Fruit fly (Drosophila melanogaster) Kc167 (cell line): Measurements from ENCODE around the gene CG1161.

Experiments
- Myc ChIP-seq: fragments of >200 bp; optimal IDR thresholded peaks from 2 replicates; lab custom pipeline; 2017; ENCODE audit warnings: missing external identifiers
- Sin3A ChIP-seq: fragments of >200 bp; optimal IDR thresholded peaks from 2 replicates; lab custom pipeline; 2018; ENCODE audit warnings: missing external identifiers
- h ChIP-seq: fragments of >200 bp; optimal IDR thresholded peaks from 3 replicates; lab custom pipeline; 2018; ENCODE audit warnings: missing external identifiers
- insv ChIP-seq: fragments of >200 bp; optimal IDR thresholded peaks from 3 replicates; lab custom pipeline; 2018; ENCODE audit warnings: missing external identifiers
- psq ChIP-seq: fragments of >200 bp; optimal IDR thresholded peaks from 2 replicates; lab custom pipeline; 2017; ENCODE audit warnings: missing external identifiers
- ttk ChIP-seq: sonication (Bioruptor generic); optimal IDR thresholded peaks from 2 replicates; lab custom pipeline; 2017; ENCODE audit warnings: missing external identifiers

CG1161 gene

dm6 chr3R:5387996-5388395 lies 33.1 kb downstream of the CG1161 start:
- TF ChIP-seq psq (lab: Kevin White, UChicago) (no peak), ttk (lab: Kevin White, UChicago) (no peak), Myc (lab: Kevin White, UChicago) (no peak), insv (lab: Kevin White, UChicago) (no peak), h (no peak), Sin3A (lab: Kevin White, UChicago) (no peak)

- no peak for TF ChIP-seq psq (lab: Kevin White, UChicago)
- TF ChIP-seq ttk (lab: Kevin White, UChicago) = no peak
- no peak for TF ChIP-seq h
- no peak for TF ChIP-seq Sin3A (lab: Kevin White, UChicago)
- TF ChIP-seq Myc (lab: Kevin White, UChicago) = no peak
- no peak for TF ChIP-seq insv (lab: Kevin White, UChicago)
Observed at dm6 chr3R:5389034-5389433, 34.1 kb downstream of the CG1161 start.

dm6 chr3R:5389435-5389834 lies 34.5 kb downstream of the CG1161 start:
- TF ChIP-seq insv (lab: Kevin White, UChicago) (no peak), Sin3A (lab: Kevin White, UChicago) (no peak), Myc (lab: Kevin White, UChicago) (no peak), psq (lab: Kevin White, UChicago) (no peak), ttk (lab: Kevin White, UChicago) (no peak), h (no peak)

- TF ChIP-seq psq (lab: Kevin White, UChicago) (no peak), ttk (lab: Kevin White, UChicago) (no peak), Sin3A (lab: Kevin White, UChicago) (no peak), insv (lab: Kevin White, UChicago) (no peak)
Observed at dm6 chr3R:5390095-5390663, 35.3 kb downstream of the CG1161 start.

dm6 chr3R:5392033-5392432 lies 37.1 kb downstream of the CG1161 start:
- TF ChIP-seq Sin3A (lab: Kevin White, UChicago) = no peak
- no peak for TF ChIP-seq psq (lab: Kevin White, UChicago)
- TF ChIP-seq ttk (lab: Kevin White, UChicago) = no peak
- no peak for TF ChIP-seq Myc (lab: Kevin White, UChicago)
- TF ChIP-seq h = no peak
- TF ChIP-seq insv (lab: Kevin White, UChicago) = no peak

- TF ChIP-seq psq (lab: Kevin White, UChicago) (no peak), Sin3A (lab: Kevin White, UChicago) (no peak), ttk (lab: Kevin White, UChicago) (no peak), insv (lab: Kevin White, UChicago) (no peak), Myc (lab: Kevin White, UChicago) (no peak), h (no peak)
Observed at dm6 chr3R:5392621-5393020, 37.7 kb downstream of the CG1161 start, which contains the start of gene kkv. Gene kkv (minus strand): TSS chr3R:5392866.

- TF ChIP-seq h = no peak
- no peak for TF ChIP-seq Sin3A (lab: Kevin White, UChicago)
- TF ChIP-seq ttk (lab: Kevin White, UChicago) = no peak
- no peak for TF ChIP-seq Myc (lab: Kevin White, UChicago)
- no peak for TF ChIP-seq psq (lab: Kevin White, UChicago)
- no peak for TF ChIP-seq insv (lab: Kevin White, UChicago)
Observed at dm6 chr3R:5393742-5394391, 39.0 kb downstream of the CG1161 start, which contains the start of gene CG1172. Gene CG1172 (plus strand): TSS chr3R:5393922.

dm6 chr3R:5395210-5395609 lies 40.3 kb downstream of the CG1161 start:
- TF ChIP-seq ttk (lab: Kevin White, UChicago) = no peak
- no peak for TF ChIP-seq insv (lab: Kevin White, UChicago)

- TF ChIP-seq ttk (lab: Kevin White, UChicago) (no peak), psq (lab: Kevin White, UChicago) (no peak), h (no peak), Sin3A (lab: Kevin White, UChicago) (no peak), insv (lab: Kevin White, UChicago) (no peak), Myc (lab: Kevin White, UChicago) (no peak)
Observed at dm6 chr3R:5399096-5399495, 44.2 kb downstream of the CG1161 start, which contains the start of gene Or83a. Gene Or83a (minus strand): TSS chr3R:5399196.

- TF ChIP-seq Sin3A (lab: Kevin White, UChicago) = no peak
- no peak for TF ChIP-seq psq (lab: Kevin White, UChicago)
- TF ChIP-seq Myc (lab: Kevin White, UChicago) = no peak
- TF ChIP-seq ttk (lab: Kevin White, UChicago) = no peak
- TF ChIP-seq insv (lab: Kevin White, UChicago) = no peak
- TF ChIP-seq h = no peak
Observed at dm6 chr3R:5403963-5404362, 49.1 kb downstream of the CG1161 start, which contains the start of gene CG2663. Gene CG2663 (minus strand): TSS chr3R:5404135.
